Worm (Caenorhabditis elegans): ENCODE measurements around the gene aos-1.

aos-1 gene

DNA sequence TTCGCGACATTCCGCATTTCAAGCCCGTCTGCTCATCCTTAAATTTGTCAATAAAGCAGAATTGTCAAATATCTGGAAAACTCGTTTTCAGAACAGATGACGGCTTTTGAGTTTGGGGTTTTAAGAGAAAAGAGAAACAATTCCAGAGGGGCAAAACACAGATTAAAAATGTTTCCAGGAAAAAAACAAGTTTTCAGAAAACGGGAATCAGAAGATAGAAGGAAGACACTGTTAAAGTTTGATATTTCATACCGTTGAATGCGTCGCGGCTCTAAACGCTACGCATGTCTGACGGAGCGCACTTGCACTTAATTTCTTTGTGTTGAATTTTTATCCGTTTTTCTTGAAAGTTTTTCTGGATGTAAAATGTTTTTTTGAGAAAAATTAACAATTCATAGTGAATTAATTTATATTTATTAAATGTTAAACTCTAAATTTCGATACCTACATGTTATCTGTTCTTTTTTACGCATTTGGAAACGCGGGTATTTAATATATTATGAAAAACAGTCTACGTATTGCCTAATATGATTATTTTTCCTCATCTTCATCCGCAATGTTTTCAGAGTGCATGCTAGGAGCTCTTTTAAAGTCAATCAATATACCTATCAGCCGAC lies 4.1 kb upstream of the aos-1 start, which contains the start of the genes C08B6.18, wdr-20 and C08B6.8:
C08B6.18 (minus strand) TSS at position 51 of the 617 bp plus-strand sequence.
wdr-20 (minus strand) TSS at position 82 of the 617 bp plus-strand sequence.
C08B6.8 (plus strand) TSS at position 567 of the 617 bp plus-strand sequence.
- TF ChIP-seq lag-1 (GFP tag; IDR thresholded peaks at IDR 0.05) (no peak), madf-3 (GFP tag; IDR thresholded peaks at IDR 0.05) (peak; percentile 89), snpc-4 (GFP tag; optimal IDR thresholded peaks at IDR 0.05) (no peak), snpc-4 (tag; optimal IDR thresholded peaks at IDR 0.05) (peak in 1 of 4 experiments; percentile 35)

DNA sequence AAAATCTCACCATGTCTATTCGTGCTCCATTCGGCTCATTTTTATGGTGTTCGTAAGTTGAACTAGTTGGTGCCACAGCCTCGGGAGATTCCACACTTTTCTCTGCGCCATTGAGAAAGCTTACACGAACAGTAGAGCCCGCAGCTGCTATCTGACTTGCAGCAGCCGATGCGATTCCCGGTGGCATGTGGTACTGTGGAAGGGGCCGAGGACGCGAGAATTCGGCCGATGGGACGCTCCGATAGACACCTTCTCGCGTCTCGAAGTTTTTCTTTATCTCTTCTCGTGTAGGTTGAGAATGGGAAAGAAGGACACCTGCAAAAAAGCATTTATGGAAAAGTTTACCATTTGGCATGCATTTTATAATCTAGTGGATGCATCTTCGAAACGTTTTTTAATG lies 3.2 kb upstream of the aos-1 start:
- TF ChIP-seq egl-18 (GFP tag; IDR thresholded peaks at IDR 0.05) = no peak
- no peak for TF ChIP-seq T26A5.8 (tag; optimal IDR thresholded peaks at IDR 0.05)
- TF ChIP-seq zfh-2 (GFP tag; conservative IDR thresholded peaks at IDR 0.05) = peak; percentile 64

DNA sequence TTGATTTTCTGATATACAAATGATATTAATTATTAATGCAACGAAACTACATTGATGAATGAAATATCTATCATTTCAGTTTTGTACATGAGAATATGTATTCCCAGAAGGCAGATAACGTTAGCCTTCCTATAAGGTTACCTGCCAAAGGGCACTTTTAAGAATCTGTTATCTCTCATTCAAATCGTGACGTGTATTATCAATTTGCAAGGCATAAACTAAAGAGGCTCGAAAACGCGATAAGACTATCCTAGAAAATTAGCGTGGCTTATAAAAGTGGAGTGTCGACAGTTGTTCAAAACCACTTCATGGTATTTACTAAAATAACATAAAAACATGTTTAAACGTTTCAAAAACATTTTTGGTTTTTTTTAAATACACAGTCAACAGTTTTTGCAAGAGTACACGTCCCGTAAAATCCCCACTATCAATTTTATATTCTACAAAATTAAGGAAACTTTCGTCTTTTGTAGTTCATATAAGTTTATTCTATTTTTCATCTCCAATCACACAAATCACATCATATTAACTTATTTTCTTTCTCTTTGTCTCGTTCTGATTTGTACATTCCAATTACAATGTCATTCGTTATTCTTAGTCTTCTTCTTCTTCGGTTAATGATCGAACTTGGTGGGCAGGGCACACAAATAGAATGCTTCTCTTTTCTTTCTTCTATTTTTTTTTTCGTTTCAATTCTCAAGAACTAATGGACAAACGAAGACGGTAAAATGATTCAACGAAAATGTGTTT lies 5.1 kb downstream of the aos-1 start, which contains the start of gene C08B6.10:
C08B6.10 (plus strand) TSS at position 700 of the 750 bp plus-strand sequence.
- TF ChIP-seq ekl-4 (GFP tag; IDR thresholded peaks at IDR 0.05) (no peak), nhr-179 (tag; optimal IDR thresholded peaks at IDR 0.05) (no peak), hmg-1.2 (GFP tag; IDR thresholded peaks at IDR 0.05) (no peak), ceh-91 (GFP tag; IDR thresholded peaks at IDR 0.05) (no peak), ztf-6 (GFP tag; IDR thresholded peaks at IDR 0.05) (no peak), sptf-2 (GFP tag; optimal IDR thresholded peaks at IDR 0.05) (no peak), ceh-100 (GFP tag; IDR thresholded peaks at IDR 0.05) (no peak), tbp1 (GFP tag; optimal IDR thresholded peaks at IDR 0.05) (no peak), ceh-58 (GFP tag; IDR thresholded peaks at IDR 0.05) (no peak), T07F8.4 (tag; optimal IDR thresholded peaks at IDR 0.05) (no peak), hsf-1 (GFP tag; IDR thresholded peaks at IDR 0.05) (no peak), C06A6.2 (GFP tag; conservative IDR thresholded peaks at IDR 0.05) (no peak), B0019.2 (GFP tag; conservative IDR thresholded peaks at IDR 0.05) (no peak), snpc-1.1 (tag; optimal IDR thresholded peaks at IDR 0.05; ENCODE audit: insufficient read depth) (no peak), lin-40 (tag; optimal IDR thresholded peaks at IDR 0.05) (no peak)

DNA sequence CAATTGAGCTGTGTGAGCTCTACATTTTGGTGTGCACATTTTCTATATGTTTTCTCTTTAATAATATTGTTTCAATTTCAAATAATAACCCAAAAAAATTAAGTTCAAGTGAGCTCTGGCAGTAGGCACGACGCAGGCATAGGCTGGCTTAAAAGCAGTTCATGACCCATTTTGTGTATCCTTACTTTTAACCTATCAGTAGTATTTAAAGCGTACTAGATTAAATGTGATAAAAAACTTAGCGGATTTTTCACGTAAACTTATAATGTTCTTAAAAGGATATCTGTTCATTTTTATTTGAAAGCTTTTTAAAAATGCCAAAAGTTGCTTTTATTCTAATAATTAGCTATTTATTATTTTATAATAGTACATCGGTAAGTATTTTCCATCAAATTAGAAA lies 6.8 kb downstream of the aos-1 start, which contains the start of gene C08B6.6:
C08B6.6 (plus strand) TSS at position 301 of the 400 bp plus-strand sequence.
- TF ChIP-seq dpl-1 (GFP tag; optimal IDR thresholded peaks at IDR 0.05) = no peak

DNA sequence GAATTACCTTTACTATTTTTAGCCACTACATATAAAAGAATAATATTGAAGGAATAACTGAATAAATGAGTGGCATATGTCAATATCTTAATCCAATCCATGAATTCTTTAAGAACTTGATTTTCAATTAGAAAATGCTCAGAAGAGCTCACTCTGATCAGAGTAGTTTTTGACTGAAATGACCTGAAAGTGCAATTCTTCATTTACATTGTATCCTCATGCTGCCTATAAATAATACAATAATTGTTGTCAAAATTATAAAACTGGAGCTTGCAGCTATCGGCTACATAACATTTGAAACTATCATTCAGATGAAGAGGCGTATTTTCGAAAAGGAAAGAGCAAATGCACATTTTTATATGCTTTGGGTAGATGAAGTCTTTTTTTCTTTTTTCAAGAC lies 7.4 kb downstream of the aos-1 start, which contains the start of gene srxa-19:
srxa-19 (minus strand) TSS at position 101 of the 400 bp plus-strand sequence.
- no peak for TF ChIP-seq T07F8.4 (tag; optimal IDR thresholded peaks at IDR 0.05)
- no peak for TF ChIP-seq T26A5.8 (tag; optimal IDR thresholded peaks at IDR 0.05)
- TF ChIP-seq sdz-38 (tag; optimal IDR thresholded peaks at IDR 0.05) = no peak
- no peak for TF ChIP-seq egrh-3 (GFP tag; IDR thresholded peaks at IDR 0.05)
- no peak for TF ChIP-seq C06A6.2 (GFP tag; conservative IDR thresholded peaks at IDR 0.05)
- TF ChIP-seq zfh-2 (GFP tag; conservative IDR thresholded peaks at IDR 0.05) = no peak
- no peak for TF ChIP-seq lag-1 (GFP tag; IDR thresholded peaks at IDR 0.05)
- TF ChIP-seq madf-6 (GFP tag; IDR thresholded peaks at IDR 0.05) = no peak
- TF ChIP-seq F52B5.7 (tag; optimal IDR thresholded peaks at IDR 0.05) = no peak
- no peak for TF ChIP-seq pbrm-1 (GFP tag; IDR thresholded peaks at IDR 0.05)
- no peak for TF ChIP-seq ztf-26 (tag; optimal IDR thresholded peaks at IDR 0.05)
- TF ChIP-seq rcor-1 (GFP tag; IDR thresholded peaks at IDR 0.05) = no peak
- TF ChIP-seq mcd-1 (GFP tag; IDR thresholded peaks at IDR 0.05) = no peak
- no peak for TF ChIP-seq efl-1 (GFP tag; optimal IDR thresholded peaks at IDR 0.05)
- no peak for TF ChIP-seq F33H1.4 (GFP tag; IDR thresholded peaks at IDR 0.05)
- TF ChIP-seq ceh-58 (GFP tag; IDR thresholded peaks at IDR 0.05) = no peak
- no peak for TF ChIP-seq ztf-25 (GFP tag; IDR thresholded peaks at IDR 0.05)
- no peak for TF ChIP-seq nhr-90 (tag; optimal IDR thresholded peaks at IDR 0.05)
- no peak for TF ChIP-seq attf-5 (GFP tag; optimal IDR thresholded peaks at IDR 0.05)
